Fruit fly (Drosophila melanogaster) whole organism: ENCODE measurements around the gene Col4a1.

Experiments
- CG8478 ChIP-seq: fragments of >200 bp; optimal IDR thresholded peaks from 2 replicates; lab custom pipeline; 2018; ENCODE audit warnings: inconsistent platforms
- Dll ChIP-seq: fragments of >200 bp; optimal IDR thresholded peaks from 2 replicates; lab custom pipeline; 2017
- EcR ChIP-seq, 2 experiments: fragments of >200 bp; optimal IDR thresholded peaks; 2 replicates each; lab custom pipeline; 2017; ENCODE audit warnings: missing biosample characterization in 2 of 2, missing genetic modification characterization in 2 of 2, missing genetic modification reagents in 2 of 2
- pan ChIP-seq: fragments of >200 bp; optimal IDR thresholded peaks from 2 replicates; lab custom pipeline; 2017
- psq ChIP-seq: fragments of >200 bp; optimal IDR thresholded peaks from 2 replicates; lab custom pipeline; 2017
- usp ChIP-seq: fragments of >200 bp; optimal IDR thresholded peaks from 2 replicates; lab custom pipeline; 2017; ENCODE audit warnings: missing biosample characterization, missing genetic modification characterization, mixed read lengths

Col4a1 gene

DNA sequence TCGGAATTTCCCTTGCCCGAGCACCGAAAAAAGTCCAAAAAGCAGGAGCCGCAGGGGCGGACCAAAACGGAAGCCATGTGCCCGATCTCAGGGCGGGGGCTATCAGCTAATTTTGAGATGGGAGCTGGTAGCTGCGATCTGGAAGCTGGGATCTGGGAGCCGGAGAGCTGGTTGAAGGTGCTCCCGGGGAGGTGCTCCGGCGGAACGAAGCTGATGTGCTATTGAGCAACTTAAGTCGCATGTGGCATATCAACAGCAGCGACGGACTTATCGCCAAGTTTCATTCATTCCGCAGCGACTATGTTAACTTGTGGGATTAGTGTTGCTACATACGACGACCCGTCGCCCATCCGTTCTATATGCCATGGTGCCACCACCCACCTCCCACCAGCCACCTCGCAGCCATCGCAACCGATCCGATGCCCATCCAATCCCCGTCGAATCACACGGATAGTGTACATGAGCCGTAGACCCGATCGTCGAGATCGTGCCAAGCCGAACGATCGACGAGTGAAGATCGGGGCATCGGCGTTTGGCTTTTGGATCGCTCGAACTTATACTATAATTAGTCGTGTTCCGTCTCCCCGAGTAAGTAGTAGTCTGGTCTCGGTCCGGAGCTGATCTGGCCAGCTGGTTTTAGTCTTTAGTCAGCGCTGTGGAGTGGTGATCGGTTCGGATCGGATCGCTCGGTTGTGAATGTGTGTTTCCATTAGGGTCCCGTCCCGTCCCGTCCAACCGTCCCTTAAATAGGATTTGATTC lies at the start of gene Col4a1:
Col4a1 (plus strand) TSS at position 561 of the 760 bp plus-strand sequence.
- no peak for TF ChIP-seq CG8478 (lab: Kevin White, UChicago)
- no peak for TF ChIP-seq usp (GFP tag; lab: Kevin White, UChicago)
- no peak for TF ChIP-seq EcR (GFP tag; optimal IDR thresholded peaks at IDR 0.05; lab: Kevin White, UChicago)
- no peak for TF ChIP-seq psq
- no peak for TF ChIP-seq Dll (lab: Kevin White, UChicago)
- no peak for TF ChIP-seq pan (lab: Kevin White, UChicago)

DNA sequence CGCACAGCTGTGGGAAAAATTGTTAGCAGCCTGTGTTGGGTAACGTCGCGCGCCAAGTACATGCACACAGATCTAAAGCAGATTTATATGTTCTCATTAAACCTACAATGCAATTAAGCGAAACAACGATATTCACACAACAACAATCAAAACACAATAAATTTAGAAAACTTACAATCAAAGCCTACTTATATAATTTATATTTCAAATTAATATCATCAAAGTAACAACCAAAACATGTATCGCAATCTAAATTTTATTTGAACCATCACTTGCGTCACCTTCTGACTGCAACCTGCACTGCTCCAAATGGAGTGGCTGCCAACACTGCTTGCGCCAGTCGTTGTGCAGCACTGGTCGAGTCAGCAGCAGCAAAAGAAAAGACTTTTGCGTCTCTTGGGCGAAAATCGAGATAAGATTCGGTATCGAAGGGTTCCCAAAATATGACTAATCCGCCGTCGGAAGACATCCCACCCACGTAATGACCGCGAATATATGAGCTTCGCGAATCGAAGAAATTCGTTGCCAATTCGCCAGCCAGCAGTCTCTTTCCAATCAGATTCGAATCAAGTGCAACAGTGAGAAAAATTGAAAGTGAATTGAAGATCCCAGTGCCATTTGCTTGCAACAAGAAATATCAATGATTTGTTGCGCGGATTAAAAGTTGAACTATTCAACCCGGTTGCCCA lies 48.0 kb upstream of the Col4a1 start, which contains the start of the genes CG8892 and CG34126:
CG8892 (minus strand) TSS at position 315 of the 689 bp plus-strand sequence.
CG34126 (plus strand) TSS at position 337 of the 689 bp plus-strand sequence.
- TF ChIP-seq psq: no peak
- TF ChIP-seq pan (lab: Kevin White, UChicago): no peak
- TF ChIP-seq CG8478 (lab: Kevin White, UChicago): no peak
- TF ChIP-seq usp (GFP tag; lab: Kevin White, UChicago): no peak
- no peak for TF ChIP-seq Dll (lab: Kevin White, UChicago)
- no peak for TF ChIP-seq EcR (GFP tag; optimal IDR thresholded peaks at IDR 0.05; lab: Kevin White, UChicago)

DNA sequence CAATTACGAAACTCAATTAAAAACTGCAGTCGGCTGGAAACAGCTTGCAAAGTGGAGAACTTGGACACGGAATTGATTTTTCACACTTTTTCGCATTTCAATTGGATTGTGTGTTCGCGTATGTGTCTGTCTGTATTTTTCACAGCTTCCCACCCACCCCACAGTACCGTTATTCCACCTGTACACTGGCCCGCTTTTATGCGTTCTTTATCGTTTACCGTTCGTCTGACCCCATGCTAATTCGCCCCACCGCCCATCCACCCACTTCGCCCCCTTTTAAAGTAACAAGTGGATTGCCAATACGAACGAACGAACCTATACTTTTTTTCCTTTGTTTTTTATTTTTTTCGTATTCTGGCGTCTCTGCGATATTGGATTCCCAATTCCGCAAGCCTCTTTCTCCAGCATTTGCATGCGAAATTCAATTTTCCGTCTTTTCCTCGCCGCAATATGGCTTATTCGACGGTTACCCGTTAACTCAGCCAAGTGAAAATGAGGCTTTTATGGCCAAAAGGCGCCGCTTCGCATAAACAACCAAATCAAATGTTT lies 47.2 kb upstream of the Col4a1 start:
- TF ChIP-seq psq (no peak), CG8478 (lab: Kevin White, UChicago) (no peak), usp (GFP tag; lab: Kevin White, UChicago) (no peak), Dll (lab: Kevin White, UChicago) (no peak)

DNA sequence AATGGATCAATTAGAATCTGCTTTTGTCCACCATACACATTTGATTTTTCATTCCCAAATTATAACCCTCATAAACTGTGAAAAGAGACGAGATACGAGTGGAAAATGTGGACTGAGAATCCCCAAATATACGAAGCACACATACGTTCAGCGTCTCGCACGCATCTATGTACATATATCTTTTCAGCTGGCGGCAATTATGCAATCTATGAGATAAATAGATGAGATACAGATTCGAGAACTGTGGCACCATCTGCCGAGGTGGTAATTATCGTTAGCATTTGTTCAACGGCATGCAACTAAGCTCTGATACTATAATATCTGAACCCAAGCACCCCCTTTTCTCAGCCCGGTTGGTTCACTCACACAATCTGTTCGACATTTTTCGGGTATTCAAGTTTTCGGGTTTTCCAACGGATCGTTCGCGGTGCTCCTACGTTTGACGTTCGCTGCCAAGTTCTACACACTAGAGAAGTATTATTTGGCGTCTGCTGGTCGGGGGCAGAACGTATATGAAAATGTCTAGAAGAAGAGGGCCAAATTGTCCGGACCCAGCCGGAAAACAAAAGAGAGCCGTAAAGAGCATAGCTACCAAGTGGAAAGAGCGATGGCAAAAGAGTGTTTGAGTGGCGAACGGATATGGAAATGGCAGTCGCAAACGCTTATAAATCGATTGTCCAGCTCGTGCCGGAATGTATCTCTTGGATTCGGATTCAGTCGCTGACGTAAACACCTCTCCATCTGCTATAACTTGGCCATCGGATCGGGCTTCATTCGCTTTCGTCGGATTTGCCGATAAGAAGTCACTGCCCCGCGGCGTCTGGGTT lies 34.2 kb upstream of the Col4a1 start:
- TF ChIP-seq psq: no peak
- no peak for TF ChIP-seq EcR (GFP tag; optimal IDR thresholded peaks at IDR 0.05; lab: Kevin White, UChicago)
- TF ChIP-seq CG8478 (lab: Kevin White, UChicago): no peak
- TF ChIP-seq pan (lab: Kevin White, UChicago): no peak

DNA sequence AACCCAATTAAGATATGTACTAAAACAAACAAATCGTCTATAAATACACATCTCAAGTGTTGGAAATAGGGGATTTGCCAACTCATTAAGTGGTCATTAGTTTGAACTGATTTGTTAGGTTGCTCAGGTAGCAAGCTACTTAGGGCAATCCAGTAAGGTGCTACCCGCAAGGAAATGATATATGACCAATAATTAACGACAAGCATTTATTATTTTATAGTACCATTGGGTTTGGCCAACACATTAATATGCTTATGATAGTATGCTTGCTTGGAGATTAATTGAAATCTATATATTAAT lies 33.6 kb upstream of the Col4a1 start:
- TF ChIP-seq Dll (lab: Kevin White, UChicago): no peak

DNA sequence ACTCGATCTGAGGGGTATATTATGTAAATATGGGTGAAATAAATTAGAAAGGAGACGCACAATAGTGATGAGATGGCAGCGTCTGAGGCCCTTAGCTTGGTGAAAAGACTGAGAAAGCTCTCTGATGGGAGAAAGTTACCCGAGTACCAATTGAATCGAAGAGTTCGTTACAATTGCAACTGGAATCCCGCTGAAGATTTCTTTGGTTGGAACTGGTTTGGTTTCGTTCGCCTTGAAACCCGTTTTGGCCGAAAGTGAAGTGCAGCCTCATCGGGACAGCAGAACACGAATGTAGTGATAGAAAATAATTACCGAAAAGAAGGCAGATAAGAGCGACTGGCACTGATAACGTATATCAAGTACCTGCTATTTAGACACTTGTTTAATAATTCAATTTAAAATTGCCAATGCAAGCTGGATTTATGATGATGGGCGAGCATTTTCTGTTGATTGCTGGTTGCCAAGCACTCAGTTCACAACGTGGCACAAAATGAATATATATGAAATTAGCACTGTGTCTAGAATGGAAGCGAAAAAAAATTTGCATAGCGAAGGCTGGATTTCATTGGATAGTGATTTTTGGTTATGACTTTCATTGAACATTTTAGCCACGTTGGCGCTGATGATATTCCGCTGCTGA lies 33.0 kb upstream of the Col4a1 start:
- TF ChIP-seq usp (GFP tag; lab: Kevin White, UChicago) (no peak), EcR (GFP tag; optimal IDR thresholded peaks at IDR 0.05; lab: Kevin White, UChicago) (no peak)

DNA sequence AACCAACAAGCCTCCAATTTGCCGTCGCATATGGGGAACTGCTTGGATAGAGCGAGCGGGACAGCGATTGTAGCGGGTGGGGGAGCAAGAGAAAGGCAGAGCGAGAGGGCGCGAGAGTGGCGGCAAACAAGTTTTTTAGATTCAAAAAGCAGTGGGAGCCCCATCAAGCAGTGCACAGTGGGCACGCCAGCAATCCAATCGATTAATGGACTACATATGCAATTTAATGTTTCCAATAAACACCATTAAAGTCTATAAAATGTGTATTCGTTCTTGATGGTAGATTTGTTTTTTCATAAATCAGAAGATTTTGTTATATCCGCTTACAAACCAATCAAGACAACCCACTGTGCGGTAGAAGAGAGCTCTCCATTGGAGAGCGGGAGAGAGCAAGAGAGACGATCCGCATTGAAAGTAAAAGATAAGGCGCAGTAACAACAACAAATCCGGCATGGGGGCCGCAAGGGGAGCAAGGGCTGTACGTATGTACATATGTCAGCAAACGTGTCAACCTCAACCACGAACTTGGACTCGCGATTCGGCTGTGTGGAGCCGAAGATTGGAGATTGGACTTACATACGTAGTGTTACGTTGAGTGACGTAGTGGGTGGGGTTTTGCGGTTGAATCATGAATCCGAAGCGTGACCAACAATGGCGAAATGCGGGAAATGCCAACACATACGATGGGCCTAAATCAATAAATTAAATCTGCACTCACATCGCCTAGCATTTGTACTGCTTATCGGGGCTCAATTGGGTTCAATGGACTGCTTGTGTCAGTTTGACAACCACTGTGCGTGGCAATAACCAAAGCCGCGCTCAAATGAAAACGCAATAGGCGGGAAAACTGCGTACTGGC lies 31.8 kb upstream of the Col4a1 start:
- peak; percentile 64 for TF ChIP-seq CG8478 (lab: Kevin White, UChicago)
- TF ChIP-seq psq: no peak
- peak in 1 of 2 experiments; percentile 67 for TF ChIP-seq EcR (GFP tag; optimal IDR thresholded peaks at IDR 0.05; lab: Kevin White, UChicago)
- TF ChIP-seq pan (lab: Kevin White, UChicago): no peak

DNA sequence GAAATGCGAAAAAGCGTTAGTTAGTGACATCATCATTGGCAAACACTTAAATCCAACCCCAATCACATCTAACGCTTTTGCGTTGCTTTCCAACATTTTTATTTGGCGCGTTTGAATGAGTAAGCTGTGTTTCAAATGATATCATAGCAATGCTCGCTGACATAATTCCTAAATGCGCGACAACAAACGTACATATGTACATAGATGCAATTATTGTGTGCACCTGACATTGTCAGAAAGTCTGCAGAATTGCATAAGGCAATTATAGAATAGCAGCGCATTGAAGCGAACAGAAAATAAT lies 31.2 kb upstream of the Col4a1 start:
- TF ChIP-seq pan (lab: Kevin White, UChicago): no peak
- no peak for TF ChIP-seq CG8478 (lab: Kevin White, UChicago)
- no peak for TF ChIP-seq Dll (lab: Kevin White, UChicago)
- TF ChIP-seq usp (GFP tag; lab: Kevin White, UChicago): no peak
- TF ChIP-seq EcR (GFP tag; optimal IDR thresholded peaks at IDR 0.05; lab: Kevin White, UChicago): no peak
- no peak for TF ChIP-seq psq

DNA sequence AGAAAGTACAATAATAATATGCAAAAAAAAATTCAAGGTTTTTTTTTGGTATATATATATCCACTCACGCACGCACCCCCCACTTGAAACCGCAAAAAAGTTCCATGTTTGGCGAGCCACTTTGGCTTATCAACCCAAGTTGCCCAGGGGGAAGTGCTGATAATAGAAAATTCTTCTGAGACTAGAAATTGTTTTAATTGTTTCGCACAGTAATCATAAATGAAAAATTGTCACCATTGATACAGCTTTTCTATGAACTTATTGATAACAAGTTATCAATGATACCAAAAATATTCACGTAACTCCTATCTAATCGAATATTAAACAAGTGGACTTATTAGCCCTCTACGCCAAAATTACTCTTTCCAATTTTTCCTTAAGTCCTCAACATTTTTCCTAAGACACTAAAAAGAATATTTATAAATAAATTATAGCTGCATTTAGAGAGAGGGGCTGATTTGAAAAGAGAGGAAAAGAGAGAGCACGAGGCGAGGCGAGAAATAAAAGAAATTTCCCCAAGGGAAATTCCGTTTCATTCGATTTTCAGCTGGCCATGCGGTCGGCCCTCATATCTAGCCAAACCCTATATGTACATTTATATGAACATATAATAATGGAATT lies 30.7 kb upstream of the Col4a1 start:
- TF ChIP-seq usp (GFP tag; lab: Kevin White, UChicago): no peak
- TF ChIP-seq pan (lab: Kevin White, UChicago): no peak
- TF ChIP-seq EcR (GFP tag; optimal IDR thresholded peaks at IDR 0.05; lab: Kevin White, UChicago): no peak
- TF ChIP-seq psq: no peak
- no peak for TF ChIP-seq CG8478 (lab: Kevin White, UChicago)
- TF ChIP-seq Dll (lab: Kevin White, UChicago): no peak

DNA sequence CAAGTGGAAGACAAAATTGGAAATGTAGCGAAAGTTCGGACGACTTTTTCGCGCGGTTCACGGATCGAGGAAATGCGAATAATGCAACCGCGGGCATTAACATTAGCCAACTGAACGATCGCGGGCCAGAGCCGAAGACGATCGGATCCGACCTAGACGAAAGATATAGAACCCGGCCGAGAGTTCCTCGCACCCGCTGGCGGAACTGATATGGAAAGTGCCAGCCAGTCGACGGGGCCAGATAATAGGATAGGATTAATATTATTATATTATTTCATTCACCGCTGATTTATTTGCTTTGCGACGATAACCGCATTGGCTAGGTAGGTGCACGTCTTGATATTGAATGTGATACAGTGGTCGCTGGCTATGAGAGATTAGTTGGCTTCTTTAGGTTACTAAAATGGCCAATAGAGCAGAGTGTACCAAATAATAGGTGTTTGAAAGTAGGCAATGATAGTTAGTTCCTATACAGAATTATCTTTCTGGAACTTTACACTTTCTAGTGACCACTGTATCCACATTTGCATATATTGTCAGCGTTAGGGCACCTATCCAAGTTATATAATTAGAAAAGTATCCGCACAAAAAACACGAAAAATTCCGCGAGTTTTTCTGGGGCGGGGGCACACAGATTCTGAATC lies 29.9 kb upstream of the Col4a1 start:
- TF ChIP-seq EcR (GFP tag; optimal IDR thresholded peaks at IDR 0.05; lab: Kevin White, UChicago): peak in 1 of 2 experiments; percentile 27
- TF ChIP-seq pan (lab: Kevin White, UChicago): no peak
